Fruit fly (Drosophila melanogaster) whole organism: ENCODE results near the gene CG15865.

Experiments
- CG8478 ChIP-seq: fragments of >200 bp; optimal IDR thresholded peaks from 2 replicates; lab custom pipeline; 2018; ENCODE audit warnings: inconsistent platforms
- Dll ChIP-seq: fragments of >200 bp; optimal IDR thresholded peaks from 2 replicates; lab custom pipeline; 2017
- EcR ChIP-seq, 2 experiments: fragments of >200 bp; optimal IDR thresholded peaks; 2 replicates each; lab custom pipeline; 2017; ENCODE audit warnings: missing biosample characterization in 2 of 2, missing genetic modification characterization in 2 of 2, missing genetic modification reagents in 2 of 2
- pan ChIP-seq: fragments of >200 bp; optimal IDR thresholded peaks from 2 replicates; lab custom pipeline; 2017
- psq ChIP-seq: fragments of >200 bp; optimal IDR thresholded peaks from 2 replicates; lab custom pipeline; 2017
- usp ChIP-seq: fragments of >200 bp; optimal IDR thresholded peaks from 2 replicates; lab custom pipeline; 2017; ENCODE audit warnings: missing biosample characterization, missing genetic modification characterization, mixed read lengths

Gene CG15865

dm6 chrX:16672904-16673303 is 8.6 kb upstream of the CG15865 start:
- TF ChIP-seq EcR (GFP tag; optimal IDR thresholded peaks at IDR 0.05; lab: Kevin White, UChicago) (no peak), Dll (lab: Kevin White, UChicago) (no peak), psq (no peak), usp (GFP tag; lab: Kevin White, UChicago) (no peak), CG8478 (lab: Kevin White, UChicago) (no peak), pan (lab: Kevin White, UChicago) (no peak)

DNA sequence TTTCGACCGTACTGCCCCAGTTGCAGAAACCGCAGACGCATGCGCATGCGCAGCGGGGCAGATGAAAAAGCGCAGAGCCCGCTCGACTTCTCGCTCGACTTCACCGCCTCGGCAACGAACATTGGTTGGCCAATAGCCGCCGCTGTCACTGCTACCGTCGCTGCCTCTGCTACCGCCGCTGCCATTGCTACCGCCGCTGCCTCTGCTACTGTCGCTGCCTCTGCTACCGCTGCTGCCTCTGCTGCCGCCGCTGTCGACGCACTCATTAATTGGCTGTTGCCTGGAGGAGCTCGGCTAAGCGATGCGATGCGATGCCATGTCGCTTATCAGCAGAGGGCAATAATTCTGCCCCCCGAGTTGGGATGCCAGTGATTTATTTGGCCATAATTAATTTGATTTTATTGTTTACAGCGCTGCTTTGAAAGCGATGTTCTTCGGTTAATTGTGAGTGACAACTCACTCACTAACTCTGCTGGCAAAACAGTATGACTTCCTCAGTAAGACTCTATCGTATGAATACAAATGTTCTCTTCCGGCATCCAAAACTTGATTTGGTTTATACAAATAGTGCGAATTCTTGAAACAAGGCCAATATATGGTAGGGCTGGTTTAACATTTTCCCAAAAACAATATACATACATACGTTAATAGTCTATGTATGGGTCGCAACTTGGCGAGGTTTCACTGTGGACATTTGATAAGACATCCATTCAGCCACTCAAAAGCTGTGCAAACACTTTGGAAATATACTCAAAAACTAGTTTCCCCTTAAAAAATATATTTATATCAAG is 6.6 kb upstream of the CG15865 start:
- no peak for TF ChIP-seq pan (lab: Kevin White, UChicago)
- no peak for TF ChIP-seq CG8478 (lab: Kevin White, UChicago)
- TF ChIP-seq psq = no peak
- TF ChIP-seq Dll (lab: Kevin White, UChicago) = no peak
- no peak for TF ChIP-seq usp (GFP tag; lab: Kevin White, UChicago)
- no peak for TF ChIP-seq EcR (GFP tag; optimal IDR thresholded peaks at IDR 0.05; lab: Kevin White, UChicago)

- TF ChIP-seq usp (GFP tag; lab: Kevin White, UChicago) (no peak), psq (no peak), EcR (GFP tag; optimal IDR thresholded peaks at IDR 0.05; lab: Kevin White, UChicago) (no peak), Dll (lab: Kevin White, UChicago) (no peak), CG8478 (lab: Kevin White, UChicago) (no peak), pan (lab: Kevin White, UChicago) (no peak)
These were observed 6.0 kb upstream of the CG15865 start for dm6 chrX:16670262-16670661.

DNA sequence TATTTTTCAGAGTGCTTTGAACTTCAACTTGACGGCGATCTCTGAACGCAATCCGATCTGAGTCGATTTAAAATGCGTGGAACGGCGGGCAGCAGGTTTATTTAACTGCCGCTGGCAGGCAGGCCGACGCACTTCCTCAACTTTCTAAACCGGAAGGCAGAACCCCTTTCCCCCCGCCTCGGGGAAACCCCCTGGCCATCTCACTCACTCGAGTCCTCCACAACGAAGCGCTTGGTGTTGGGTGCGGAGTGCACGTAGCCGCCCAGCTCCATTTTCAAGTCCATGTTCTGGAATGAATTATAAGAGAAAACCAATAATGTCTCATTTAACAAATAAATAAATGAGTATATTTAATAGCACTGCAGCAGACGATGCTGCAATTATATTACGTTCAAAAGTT is 5.6 kb upstream of the CG15865 start:
- no peak for TF ChIP-seq CG8478 (lab: Kevin White, UChicago)
- TF ChIP-seq psq = no peak
- TF ChIP-seq usp (GFP tag; lab: Kevin White, UChicago) = no peak
- TF ChIP-seq pan (lab: Kevin White, UChicago) = no peak
- TF ChIP-seq EcR (GFP tag; optimal IDR thresholded peaks at IDR 0.05; lab: Kevin White, UChicago) = no peak
- TF ChIP-seq Dll (lab: Kevin White, UChicago) = no peak

DNA sequence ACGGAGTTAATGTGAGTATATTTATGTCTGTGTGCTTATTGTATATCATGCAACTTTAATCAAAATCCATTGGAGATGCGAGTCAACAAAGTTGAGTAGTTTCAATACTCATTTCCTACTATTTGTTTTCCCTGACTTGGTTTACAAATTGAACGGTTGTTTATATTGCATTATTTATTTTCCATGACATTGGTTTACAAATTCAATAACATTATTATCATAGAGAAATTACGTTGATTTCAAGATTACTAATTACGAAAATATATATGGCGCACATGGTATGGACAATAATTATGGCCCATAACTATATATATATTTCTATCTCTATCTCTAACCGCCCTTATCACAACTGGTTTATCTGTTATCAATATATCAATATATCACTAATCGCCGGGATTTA is 3.6 kb downstream of the CG15865 start:
- TF ChIP-seq Dll (lab: Kevin White, UChicago) = no peak
- TF ChIP-seq psq = no peak
- no peak for TF ChIP-seq EcR (GFP tag; optimal IDR thresholded peaks at IDR 0.05; lab: Kevin White, UChicago)
- TF ChIP-seq pan (lab: Kevin White, UChicago) = no peak
- no peak for TF ChIP-seq CG8478 (lab: Kevin White, UChicago)
- TF ChIP-seq usp (GFP tag; lab: Kevin White, UChicago) = no peak

DNA sequence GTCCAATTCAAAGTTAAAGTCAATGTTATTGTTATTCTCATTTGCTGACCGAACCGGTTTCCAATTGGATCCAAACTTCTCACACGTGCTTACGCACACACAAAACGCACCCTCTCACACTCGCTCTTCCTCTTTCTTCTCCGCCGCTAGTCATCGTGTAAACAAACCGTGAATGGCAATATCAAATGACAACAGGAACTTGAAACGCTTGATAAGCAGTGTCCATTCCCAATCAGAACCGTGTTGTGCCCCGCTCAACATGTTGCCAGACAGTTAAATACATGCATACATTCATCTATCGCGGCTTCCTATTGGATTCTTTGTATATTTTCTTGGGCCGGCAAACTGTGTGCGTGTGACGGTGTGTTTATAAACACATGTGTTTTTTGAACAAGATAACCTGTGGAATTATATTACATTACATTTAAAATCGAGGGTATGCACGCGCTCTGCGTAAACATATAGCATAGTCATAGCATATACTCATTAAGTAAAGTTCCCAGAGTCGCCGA is 8.5 kb downstream of the CG15865 start:
- TF ChIP-seq psq (no peak), pan (lab: Kevin White, UChicago) (no peak), EcR (GFP tag; optimal IDR thresholded peaks at IDR 0.05; lab: Kevin White, UChicago) (no peak)

- no peak for TF ChIP-seq psq
- TF ChIP-seq usp (GFP tag; lab: Kevin White, UChicago) = no peak
- TF ChIP-seq EcR (GFP tag; optimal IDR thresholded peaks at IDR 0.05; lab: Kevin White, UChicago) = no peak
- no peak for TF ChIP-seq pan (lab: Kevin White, UChicago)
- no peak for TF ChIP-seq CG8478 (lab: Kevin White, UChicago)
- no peak for TF ChIP-seq Dll (lab: Kevin White, UChicago)
These were observed 9.3 kb downstream of the CG15865 start, which contains the start of the genes Nemp and r for dm6 chrX:16654931-16655409. Gene Nemp, minus strand, starts transcription at chrX:16655015. Gene r, plus strand, starts transcription at chrX:16655359.

DNA sequence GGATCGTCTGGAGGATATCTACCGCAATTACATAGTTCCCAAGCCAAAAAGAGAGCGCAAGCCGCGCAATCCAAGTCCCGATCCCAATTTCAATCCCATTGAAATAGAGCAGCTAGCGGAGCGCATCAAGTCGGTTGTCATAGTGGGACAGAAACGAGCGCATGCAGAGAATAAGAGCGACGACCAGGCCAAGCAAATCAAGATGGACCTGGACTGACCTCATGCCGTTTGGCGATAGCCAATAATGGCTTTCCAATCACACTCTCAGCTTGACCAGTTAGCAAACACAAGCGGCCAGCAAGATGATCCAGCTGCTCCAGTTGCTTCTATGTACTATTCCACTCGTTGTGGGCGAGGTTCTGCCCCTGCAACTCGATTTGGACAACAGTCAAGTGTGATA is 12.6 kb downstream of the CG15865 start:
- TF ChIP-seq psq (no peak), usp (GFP tag; lab: Kevin White, UChicago) (no peak), EcR (GFP tag; optimal IDR thresholded peaks at IDR 0.05; lab: Kevin White, UChicago) (no peak), Dll (lab: Kevin White, UChicago) (no peak), CG8478 (lab: Kevin White, UChicago) (no peak), pan (lab: Kevin White, UChicago) (no peak)

- TF ChIP-seq EcR (GFP tag; optimal IDR thresholded peaks at IDR 0.05; lab: Kevin White, UChicago) = no peak
- no peak for TF ChIP-seq psq
- no peak for TF ChIP-seq CG8478 (lab: Kevin White, UChicago)
- no peak for TF ChIP-seq pan (lab: Kevin White, UChicago)
- TF ChIP-seq Dll (lab: Kevin White, UChicago) = no peak
- no peak for TF ChIP-seq usp (GFP tag; lab: Kevin White, UChicago)
These were observed 13.2 kb downstream of the CG15865 start, which contains the start of the genes CG32573 and CG42512 for dm6 chrX:16651098-16651497. Gene CG32573, plus strand, starts transcription at chrX:16651376. Gene CG42512, plus strand, starts transcription at chrX:16651376.

DNA sequence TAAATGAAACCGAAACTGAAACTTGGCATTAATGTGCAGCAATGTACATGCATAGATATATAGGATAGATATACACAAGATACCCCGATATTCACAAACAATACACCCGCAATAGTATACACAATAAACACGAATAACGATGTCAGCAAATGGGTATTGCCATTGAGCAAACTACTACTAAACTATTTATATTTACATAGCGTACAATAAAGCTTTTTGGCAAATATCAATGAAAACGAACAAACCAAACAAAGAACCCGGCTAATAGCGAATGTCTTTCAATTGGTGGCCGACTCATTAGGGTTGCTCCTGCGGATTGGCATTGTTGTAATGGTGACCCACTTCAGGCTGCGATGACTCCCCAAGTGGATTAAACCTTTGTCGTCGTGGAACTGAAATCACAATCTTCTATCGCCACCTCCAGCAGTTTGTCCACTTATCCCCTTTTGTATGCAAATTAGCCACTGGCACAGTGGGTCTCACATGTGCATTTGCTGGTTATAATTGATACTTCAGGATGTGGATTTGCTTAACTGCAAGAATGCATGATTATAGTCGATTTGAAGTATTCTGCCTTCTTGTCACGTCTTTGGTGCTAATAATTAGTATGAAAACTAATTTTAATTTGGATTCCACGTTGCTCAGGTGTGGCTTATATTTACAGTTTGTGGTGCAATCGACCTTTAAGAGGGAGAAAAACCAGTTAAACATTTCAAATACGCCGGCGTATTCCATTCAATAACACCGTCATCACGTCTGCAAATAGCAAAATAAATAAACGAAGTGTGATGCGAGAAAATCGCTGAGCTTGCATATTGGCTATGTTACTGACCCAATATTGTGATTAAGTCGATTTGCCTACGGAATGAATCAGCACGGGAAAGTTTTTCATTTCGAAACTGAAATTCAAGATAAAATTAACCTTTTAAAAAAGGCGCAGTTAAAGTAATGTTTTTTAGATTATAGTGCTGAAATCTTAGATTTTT is 13.9 kb downstream of the CG15865 start:
- TF ChIP-seq CG8478 (lab: Kevin White, UChicago) = no peak
- no peak for TF ChIP-seq pan (lab: Kevin White, UChicago)
- TF ChIP-seq psq = no peak
- no peak for TF ChIP-seq Dll (lab: Kevin White, UChicago)
- TF ChIP-seq EcR (GFP tag; optimal IDR thresholded peaks at IDR 0.05; lab: Kevin White, UChicago) = no peak
- no peak for TF ChIP-seq usp (GFP tag; lab: Kevin White, UChicago)

DNA sequence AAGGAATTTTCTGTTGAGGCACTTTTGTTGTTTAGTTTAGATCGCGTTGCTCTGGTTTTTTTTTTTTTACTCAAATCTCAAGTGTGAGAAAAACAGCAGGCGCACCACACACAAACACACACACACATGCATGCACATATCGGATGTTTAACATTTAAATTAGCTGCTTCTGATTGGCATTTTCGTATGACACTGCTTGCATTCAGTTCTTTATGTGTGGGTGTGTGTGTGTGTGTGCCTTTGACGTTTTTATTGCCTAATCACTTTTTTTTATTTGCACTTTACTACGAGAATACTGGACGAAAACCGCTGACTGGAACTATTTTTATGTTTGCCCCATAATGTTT is 15.8 kb downstream of the CG15865 start:
- no peak for TF ChIP-seq pan (lab: Kevin White, UChicago)
- no peak for TF ChIP-seq CG8478 (lab: Kevin White, UChicago)
- no peak for TF ChIP-seq psq
- no peak for TF ChIP-seq usp (GFP tag; lab: Kevin White, UChicago)
- no peak for TF ChIP-seq Dll (lab: Kevin White, UChicago)
- no peak for TF ChIP-seq EcR (GFP tag; optimal IDR thresholded peaks at IDR 0.05; lab: Kevin White, UChicago)
